Fruit fly (Drosophila melanogaster) whole organism, embryonic: ENCODE data around the gene Cyp4d14.

ENCODE experiments used
- Aef1 ChIP-seq: fragments of 200-800 bp; sonication (Bioruptor generic); IDR thresholded peaks from 3 replicates; pipeline ENCODE4 v1.3.6; 2022; ENCODE audit warnings: missing biosample characterization, missing genetic modification characterization
- CG10565 ChIP-seq: fragments of 200-800 bp; sonication (Bioruptor generic); optimal IDR thresholded peaks from 3 replicates; lab custom pipeline; 2016; ENCODE audit warnings: missing biosample characterization, mild to moderate bottlenecking, missing genetic modification characterization
- CG11723 ChIP-seq: fragments of 200-800 bp; sonication (Bioruptor generic); optimal IDR thresholded peaks from 2 replicates; lab custom pipeline; 2017; ENCODE audit warnings: missing biosample characterization, mild to moderate bottlenecking, missing genetic modification characterization
- CG12769 ChIP-seq: fragments of 200-800 bp; sonication (Bioruptor generic); optimal IDR thresholded peaks from 2 replicates; lab custom pipeline; 2019; ENCODE audit warnings: missing biosample characterization, mild to moderate bottlenecking, missing genetic modification characterization, moderate library complexity
- CG13624 ChIP-seq: fragments of 200-800 bp; sonication (Bioruptor generic); optimal IDR thresholded peaks from 2 replicates; lab custom pipeline; 2016; ENCODE audit warnings: missing biosample characterization, missing genetic modification characterization
- CG14860 ChIP-seq: fragments of 200-800 bp; sonication (Bioruptor generic); IDR thresholded peaks from 3 replicates; pipeline ENCODE4 v1.3.6; 2022; ENCODE audit warnings: missing biosample characterization, missing genetic modification characterization; ENCODE audit not compliant: partially characterized antibody
- CG15011 ChIP-seq: fragments of 200-800 bp; sonication (Bioruptor generic); optimal IDR thresholded peaks from 3 replicates; lab custom pipeline; 2018; ENCODE audit warnings: missing biosample characterization, mild to moderate bottlenecking, missing genetic modification characterization
- CG15479 ChIP-seq: fragments of 200-800 bp; sonication (Bioruptor generic); optimal IDR thresholded peaks from 3 replicates; lab custom pipeline; 2019; ENCODE audit warnings: missing biosample characterization, mild to moderate bottlenecking, missing genetic modification characterization, moderate library complexity
- CG2678 ChIP-seq: fragments of 200-800 bp; sonication (Bioruptor generic); optimal IDR thresholded peaks from 3 replicates; lab custom pipeline; 2019; ENCODE audit warnings: missing biosample characterization, mild to moderate bottlenecking, missing genetic modification characterization, moderate library complexity
- CG2712 ChIP-seq: fragments of 200-800 bp; optimal IDR thresholded peaks from 3 replicates; lab custom pipeline; 2019; ENCODE audit warnings: missing biosample characterization, mild to moderate bottlenecking, missing genetic modification characterization, moderate library complexity
- CG4328 ChIP-seq: fragments of 200-800 bp; sonication (Bioruptor generic); optimal IDR thresholded peaks from 3 replicates; lab custom pipeline; 2017; ENCODE audit warnings: missing biosample characterization, missing genetic modification reagents, missing genetic modification characterization
- CG4730 ChIP-seq: fragments of 200-800 bp; sonication (Bioruptor generic); IDR thresholded peaks from 2 replicates; pipeline ENCODE4 v1.3.6; 2022; ENCODE audit warnings: missing biosample characterization, missing genetic modification characterization
- CG4820 ChIP-seq: fragments of 200-800 bp; sonication (Bioruptor generic); optimal IDR thresholded peaks from 3 replicates; lab custom pipeline; 2016; ENCODE audit warnings: missing biosample characterization, missing genetic modification characterization
- CG5245 ChIP-seq: fragments of 200-800 bp; sonication (Bioruptor generic); optimal IDR thresholded peaks from 3 replicates; lab custom pipeline; 2016; ENCODE audit warnings: missing biosample characterization, missing genetic modification characterization
- CG6654 ChIP-seq: fragments of 200-800 bp; sonication (Bioruptor generic); optimal IDR thresholded peaks from 2 replicates; lab custom pipeline; 2017; ENCODE audit warnings: missing biosample characterization, mild to moderate bottlenecking, missing genetic modification characterization
- CG8290 ChIP-seq, 3 experiments: fragments of 200-800 bp; sonication (Bioruptor generic); optimal IDR thresholded peaks; 2 replicates each; lab custom pipeline; 2016 to 2019; ENCODE audit warnings: missing biosample characterization in 3 of 3, missing genetic modification characterization in 3 of 3, mild to moderate bottlenecking in 2 of 3, moderate library complexity in 1 of 3
- CHES-1-like ChIP-seq: fragments of 200-800 bp; sonication (Bioruptor generic); optimal IDR thresholded peaks from 2 replicates; lab custom pipeline; 2016; ENCODE audit warnings: missing biosample characterization, missing genetic modification characterization
- HLH4C ChIP-seq: fragments of 200-800 bp; sonication (Bioruptor generic); IDR thresholded peaks from 3 replicates; pipeline ENCODE4 v1.3.6; 2022; ENCODE audit warnings: missing biosample characterization, missing genetic modification characterization; ENCODE audit not compliant: partially characterized antibody
- HLHmδ ChIP-seq: fragments of 200-800 bp; sonication (Bioruptor generic); optimal IDR thresholded peaks from 2 replicates; lab custom pipeline; 2018; ENCODE audit warnings: missing biosample characterization, mild to moderate bottlenecking, missing genetic modification characterization, moderate library complexity
- HmgZ ChIP-seq: fragments of 200-800 bp; sonication (Bioruptor generic); optimal IDR thresholded peaks from 2 replicates; lab custom pipeline; 2018; ENCODE audit warnings: missing biosample characterization, mild to moderate bottlenecking, missing genetic modification characterization
- NC2α ChIP-seq: fragments of 200-800 bp; sonication (Bioruptor generic); optimal IDR thresholded peaks from 2 replicates; lab custom pipeline; 2016; ENCODE audit warnings: missing biosample characterization, missing genetic modification characterization
- NfI ChIP-seq: fragments of 200-800 bp; sonication (Bioruptor generic); optimal IDR thresholded peaks from 3 replicates; lab custom pipeline; 2018; ENCODE audit warnings: missing biosample characterization, mild to moderate bottlenecking, missing genetic modification characterization, moderate library complexity
- Optix ChIP-seq: fragments of 200-800 bp; sonication (Bioruptor generic); IDR thresholded peaks from 3 replicates; pipeline ENCODE4 v1.3.6; 2022; ENCODE audit warnings: missing biosample characterization, missing genetic modification characterization
- Taf1 ChIP-seq: fragments of 200-800 bp; sonication (Bioruptor generic); IDR thresholded peaks from 2 replicates; pipeline ENCODE4 v1.3.6; 2022; ENCODE audit warnings: missing biosample characterization, missing genetic modification characterization
- ato ChIP-seq: fragments of 200-800 bp; sonication (Bioruptor generic); IDR thresholded peaks from 2 replicates; pipeline ENCODE4 v1.3.6; 2022; ENCODE audit warnings: missing biosample characterization, missing genetic modification characterization; ENCODE audit not compliant: partially characterized antibody
- bsh ChIP-seq, 2 experiments: fragments of 200-800 bp; sonication (Bioruptor generic); optimal IDR thresholded peaks; 2 replicates each; lab custom pipeline; 2017 to 2018; ENCODE audit warnings: mild to moderate bottlenecking in 2 of 2, missing biosample characterization in 2 of 2, missing genetic modification characterization in 2 of 2, moderate library complexity in 1 of 2
- chn ChIP-seq: fragments of 200-800 bp; sonication (Bioruptor generic); optimal IDR thresholded peaks from 2 replicates; lab custom pipeline; 2016; ENCODE audit warnings: missing biosample characterization, missing genetic modification characterization
- dan ChIP-seq: fragments of 200-800 bp; sonication (Bioruptor generic); IDR thresholded peaks from 2 replicates; pipeline ENCODE4 v1.3.6; 2022; ENCODE audit warnings: missing biosample characterization, missing genetic modification characterization
- dati ChIP-seq: fragments of 200-800 bp; sonication (Bioruptor generic); IDR thresholded peaks from 2 replicates; pipeline ENCODE4 v1.3.6; 2022; ENCODE audit warnings: missing biosample characterization, missing genetic modification characterization
- dpn ChIP-seq, 2 experiments: fragments of 200-800 bp; sonication (Bioruptor generic); optimal IDR thresholded peaks; 3 replicates each; lab custom pipeline; 2016; ENCODE audit warnings: missing biosample characterization in 2 of 2, missing genetic modification characterization in 2 of 2
- fu2 ChIP-seq: fragments of 200-800 bp; sonication (Bioruptor generic); optimal IDR thresholded peaks from 2 replicates; lab custom pipeline; 2016; ENCODE audit warnings: missing biosample characterization, missing genetic modification characterization
- ham ChIP-seq: fragments of 200-800 bp; sonication (Bioruptor generic); IDR thresholded peaks from 2 replicates; pipeline ENCODE4 v1.3.6; 2022; ENCODE audit warnings: missing biosample characterization, missing genetic modification characterization
- hkb ChIP-seq, 2 experiments: fragments of 200-800 bp in 1 of 2; fragments of >200 bp in 1 of 2; sonication (Bioruptor generic) in 1 of 2; IDR thresholded peaks in 1 of 2; optimal IDR thresholded peaks in 1 of 2; 2 replicates each; pipeline versions ENCODE4 v1.3.6 to Lab custom; 2017 to 2022; ENCODE audit warnings: missing biosample characterization in 1 of 2, missing genetic modification characterization in 1 of 2
- kni ChIP-seq: fragments of 200-800 bp; sonication (Bioruptor generic); optimal IDR thresholded peaks from 3 replicates; lab custom pipeline; 2017; ENCODE audit warnings: mild to moderate bottlenecking, missing biosample characterization, missing genetic modification reagents, missing genetic modification characterization
- nerfin-1 ChIP-seq: fragments of 200-800 bp; sonication (Bioruptor generic); optimal IDR thresholded peaks from 3 replicates; lab custom pipeline; 2019; ENCODE audit warnings: missing biosample characterization, mild to moderate bottlenecking, missing genetic modification characterization, moderate library complexity
- pho ChIP-seq: fragments of 200-800 bp; sonication (Bioruptor generic); optimal IDR thresholded peaks from 2 replicates; lab custom pipeline; 2016; ENCODE audit warnings: missing biosample characterization, missing genetic modification characterization
- repo ChIP-seq: fragments of 200-800 bp; sonication (Bioruptor generic); optimal IDR thresholded peaks from 2 replicates; lab custom pipeline; 2016; ENCODE audit warnings: missing biosample characterization, missing genetic modification characterization
- row ChIP-seq: fragments of 200-800 bp; sonication (Bioruptor generic); IDR thresholded peaks from 3 replicates; pipeline ENCODE4 v1.3.6; 2022; ENCODE audit warnings: missing biosample characterization, missing genetic modification characterization
- sna ChIP-seq: fragments of 200-800 bp; sonication (Bioruptor generic); IDR thresholded peaks from 2 replicates; pipeline ENCODE4 v1.3.6; 2022; ENCODE audit warnings: missing biosample characterization, missing genetic modification characterization; ENCODE audit not compliant: partially characterized antibody
- sqz ChIP-seq: fragments of 200-800 bp; sonication (Bioruptor generic); optimal IDR thresholded peaks from 3 replicates; lab custom pipeline; 2018; ENCODE audit warnings: missing biosample characterization, mild to moderate bottlenecking, missing genetic modification characterization
- ttk ChIP-seq: fragments of 200-800 bp; sonication (Bioruptor generic); IDR thresholded peaks from 2 replicates; pipeline ENCODE4 v2.1.2; 2022; ENCODE audit warnings: missing biosample characterization, missing genetic modification characterization
- tx ChIP-seq: fragments of 200-800 bp; sonication (Bioruptor generic); optimal IDR thresholded peaks from 2 replicates; lab custom pipeline; 2016; ENCODE audit warnings: missing biosample characterization, missing genetic modification characterization
- wdn ChIP-seq: fragments of 200-800 bp; sonication (Bioruptor generic); IDR thresholded peaks from 2 replicates; pipeline ENCODE4 v1.3.6; 2022; ENCODE audit warnings: missing biosample characterization, missing genetic modification characterization

Cyp4d14 gene

DNA sequence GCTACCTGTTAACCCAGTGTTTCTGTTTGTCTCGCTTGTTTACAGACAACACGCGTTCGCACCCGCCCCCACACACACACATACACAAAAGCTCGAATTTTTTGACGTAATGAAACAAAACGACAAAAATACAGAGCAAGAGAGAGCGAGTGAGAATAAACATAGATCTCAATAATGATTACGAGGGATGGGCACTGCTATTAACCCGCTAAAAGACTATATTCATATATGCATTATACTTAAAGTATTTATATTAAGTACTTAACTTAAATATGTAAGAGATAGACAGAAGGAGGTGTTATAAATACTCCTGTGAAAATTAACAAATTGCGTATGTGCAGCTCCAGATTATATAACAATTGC lies 33.3 kb downstream of the Cyp4d14 start (continued):
- no peak for TF ChIP-seq CG14860 (GFP tag; lab: Robert Waterston, UW)
- no peak for TF ChIP-seq CG13624 (GFP tag; lab: Kevin White, UChicago)
- TF ChIP-seq CG6654 (GFP tag; lab: Kevin White, UChicago), result no peak
- peak; percentile 56 for TF ChIP-seq CG12769
- TF ChIP-seq repo (GFP tag; lab: Kevin White, UChicago), result no peak
- peak; percentile 15 for TF ChIP-seq CG2712 (tag; lab: Kevin White, UChicago)
- TF ChIP-seq HLHmδ (GFP tag; lab: Kevin White, UChicago), result peak; percentile 53
- TF ChIP-seq ato, result no peak
- peak; percentile 38 for TF ChIP-seq CG15011 (GFP tag; lab: Kevin White, UChicago)
- TF ChIP-seq Aef1 (GFP tag; lab: Robert Waterston, UW), result 0 out of 3 replicates have a peak, but pooled peaks have one; percentile 11
- no peak for TF ChIP-seq hkb (optimal IDR thresholded peaks at IDR 0.05; lab: Kevin White, UChicago)
- peak; percentile 48 for TF ChIP-seq hkb (GFP tag; IDR thresholded peaks at IDR 0.05; lab: Robert Waterston, UW)
- TF ChIP-seq nerfin-1 (tag; lab: Kevin White, UChicago), result peak; percentile 20
- peak; percentile 56 for TF ChIP-seq NfI (GFP tag; lab: Kevin White, UChicago)
- TF ChIP-seq sna (GFP tag; lab: Robert Waterston, UW), result no peak
- no peak for TF ChIP-seq ttk (GFP tag; lab: Robert Waterston, UW)
- TF ChIP-seq HmgZ (tag; lab: Kevin White, UChicago), result no peak
- no peak for TF ChIP-seq CG15479 (GFP tag; lab: Kevin White, UChicago)
- 0 out of 2 replicates have a peak, but pooled peaks have one; percentile 22 for TF ChIP-seq CG4730 (GFP tag; lab: Robert Waterston, UW)
- peak in 1 of 2 experiments; percentile 46 for TF ChIP-seq bsh (GFP tag; optimal IDR thresholded peaks at IDR 0.05; lab: Kevin White, UChicago)
- peak; percentile 1 for TF ChIP-seq tx (GFP tag; lab: Kevin White, UChicago)
- TF ChIP-seq CG4328, result peak; percentile 2
- TF ChIP-seq Taf1 (GFP tag; lab: Robert Waterston, UW), result no peak
- peak; percentile 29 for TF ChIP-seq CHES-1-like
- no peak for TF ChIP-seq ham (GFP tag; lab: Robert Waterston, UW)
- TF ChIP-seq CG11723 (GFP tag; lab: Kevin White, UChicago), result peak; percentile 48
- peak; percentile 74 for TF ChIP-seq row
- no peak for TF ChIP-seq CG4820 (GFP tag; lab: Kevin White, UChicago)
- peak; percentile 68 for TF ChIP-seq CG2678 (tag; lab: Kevin White, UChicago)
- TF ChIP-seq NC2α (GFP tag; lab: Kevin White, UChicago), result no peak
- no peak for TF ChIP-seq wdn
- TF ChIP-seq CG5245 (GFP tag; lab: Kevin White, UChicago), result no peak
- no peak for TF ChIP-seq CG10565 (GFP tag; lab: Kevin White, UChicago)
- TF ChIP-seq HLH4C (GFP tag; lab: Robert Waterston, UW), result no peak
- no peak for TF ChIP-seq dan
- TF ChIP-seq dpn (GFP tag; optimal IDR thresholded peaks at IDR 0.05; lab: Kevin White, UChicago), result peak in 1 of 2 experiments; percentile 11
- no peak for TF ChIP-seq dati (GFP tag; lab: Robert Waterston, UW)
- TF ChIP-seq Optix (GFP tag; lab: Robert Waterston, UW), result no peak
- TF ChIP-seq fu2, result no peak
- peak; percentile 10 for TF ChIP-seq pho (GFP tag; lab: Kevin White, UChicago)
- peak; percentile 43 for TF ChIP-seq sqz (GFP tag; lab: Kevin White, UChicago)
- no peak for TF ChIP-seq chn
- TF ChIP-seq CG8290 (GFP tag; optimal IDR thresholded peaks at IDR 0.05; lab: Kevin White, UChicago), result no peak
- peak in 1 of 2 experiments; percentile 89 for TF ChIP-seq CG8290 (tag; optimal IDR thresholded peaks at IDR 0.05; lab: Kevin White, UChicago)
- peak; percentile 38 for TF ChIP-seq kni (GFP tag; lab: Kevin White, UChicago)
